Worm (Caenorhabditis elegans) whole organism, midembryonic: Measurements from ENCODE around the gene str-262.

Experiments
- T22C8.4 ChIP-seq: fragments of 200-800 bp; sonication (Bioruptor generic); IDR thresholded peaks from 2 replicates; pipeline ENCODE4 v1.3.6; 2022; ENCODE audit warnings: missing genetic modification characterization, missing compliant biosample characterization
- med-1 ChIP-seq: sonication (generic microtip); optimal IDR thresholded peaks from 2 replicates; lab custom pipeline; 2017; ENCODE audit warnings: missing genetic modification characterization, mild to moderate bottlenecking, missing compliant biosample characterization, antibody characterized with exemption, missing genetic modification reagents; ENCODE audit not compliant: insufficient read depth

DNA sequence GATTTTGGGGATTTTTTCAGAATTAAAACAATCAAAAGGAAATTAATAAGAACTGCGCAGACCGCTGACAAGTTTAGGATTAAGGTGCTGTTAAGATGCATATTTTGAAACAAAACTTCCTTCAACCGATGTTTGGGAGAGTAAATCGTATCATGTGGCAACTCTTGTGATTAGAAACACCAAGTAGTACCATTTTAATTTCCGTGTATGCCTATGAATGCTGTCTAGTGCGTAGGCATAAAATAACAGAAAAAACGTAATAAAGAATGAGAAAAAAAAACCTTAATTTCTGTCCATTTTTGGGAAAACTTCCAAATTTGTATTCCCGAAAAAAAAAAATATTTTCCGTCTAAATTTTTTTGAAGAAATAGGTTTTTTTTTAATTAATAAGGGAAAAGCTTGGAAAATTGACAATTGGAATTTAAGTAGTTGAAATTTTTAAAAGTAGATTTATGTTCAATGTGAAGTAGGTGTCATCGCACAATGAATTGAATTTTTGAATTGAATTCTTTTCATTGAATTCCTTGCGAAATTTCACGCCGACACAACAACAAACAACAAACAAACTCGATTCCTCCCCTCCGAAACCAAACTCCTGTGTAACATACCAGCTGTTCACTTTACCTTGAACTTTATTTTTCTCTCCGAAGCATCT lies at the start of gene str-262, which contains the start of gene srp-1:
- TF ChIP-seq med-1 (GFP tag; lab: Kevin White, UChicago): no peak
- TF ChIP-seq T22C8.4 (GFP tag; lab: Robert Waterston, UW): no peak
